Worm (Caenorhabditis elegans) whole organism, young adult: ENCODE data around the gene C05C10.7.
A peak's percentile ranks its signal among the peaks of the same experiment; 100 is the strongest.

Source experiments
- B0019.2 ChIP-seq: fragments of 200-800 bp; sonication (Bioruptor generic); conservative IDR thresholded peaks from 2 replicates; pipeline ENCODE4 v1.3.6; 2022; ENCODE audit warnings: missing genetic modification reagents, missing genetic modification characterization, missing compliant biosample characterization
- C17E4.6 ChIP-seq: fragments of 200-800 bp; sonication (Bioruptor generic); IDR thresholded peaks from 2 replicates; pipeline ENCODE4 v1.3.6; 2022; ENCODE audit warnings: missing genetic modification reagents, missing genetic modification characterization, missing compliant biosample characterization
- F10E7.11 ChIP-seq: sonication (generic microtip); optimal IDR thresholded peaks from 2 replicates; lab custom pipeline; 2017; ENCODE audit warnings: mild to moderate bottlenecking, missing genetic modification characterization, moderate library complexity, missing compliant biosample characterization
- F23B12.7 ChIP-seq: sonication (generic microtip); optimal IDR thresholded peaks from 2 replicates; lab custom pipeline; 2017; ENCODE audit warnings: missing genetic modification characterization, mild to moderate bottlenecking, missing compliant biosample characterization, antibody characterized with exemption, moderate library complexity; ENCODE audit not compliant: insufficient read depth
- F33H1.4 ChIP-seq: fragments of 200-800 bp; sonication (Bioruptor generic); IDR thresholded peaks from 2 replicates; pipeline ENCODE4 v1.3.6; 2022; ENCODE audit warnings: missing genetic modification reagents, missing genetic modification characterization, missing compliant biosample characterization
- F52B5.7 ChIP-seq: sonication (generic microtip); optimal IDR thresholded peaks from 2 replicates; lab custom pipeline; 2016; ENCODE audit warnings: mild to moderate bottlenecking, missing genetic modification characterization, missing compliant biosample characterization
- K12H6.12 ChIP-seq: fragments of 200-800 bp; sonication (Bioruptor generic); optimal IDR thresholded peaks from 2 replicates; lab custom pipeline; 2018; ENCODE audit warnings: mild to moderate bottlenecking, missing genetic modification characterization, missing compliant biosample characterization
- T26A5.8 ChIP-seq: sonication (generic microtip); optimal IDR thresholded peaks from 2 replicates; lab custom pipeline; 2016; ENCODE audit warnings: missing genetic modification characterization, missing compliant biosample characterization
- Y53G8AR.9 ChIP-seq: fragments of 200-800 bp; sonication (Bioruptor generic); conservative IDR thresholded peaks from 2 replicates; pipeline ENCODE4 v1.3.6; 2022; ENCODE audit warnings: missing genetic modification reagents, missing genetic modification characterization, missing compliant biosample characterization
- Y56A3A.18 ChIP-seq: fragments of 200-800 bp; sonication (Bioruptor generic); IDR thresholded peaks from 2 replicates; pipeline ENCODE4 v1.3.6; 2022; ENCODE audit warnings: missing genetic modification reagents, missing genetic modification characterization, missing compliant biosample characterization
- Y67H2A.10 ChIP-seq: fragments of 200-800 bp; sonication (Bioruptor generic); conservative IDR thresholded peaks from 2 replicates; pipeline ENCODE4 v1.3.6; 2022; ENCODE audit warnings: missing genetic modification reagents, missing genetic modification characterization, missing compliant biosample characterization
- ZK185.1 ChIP-seq: sonication (generic microtip); optimal IDR thresholded peaks from 2 replicates; lab custom pipeline; 2016; ENCODE audit warnings: mild to moderate bottlenecking, missing genetic modification characterization, missing compliant biosample characterization; ENCODE audit not compliant: poor library complexity, severe bottlenecking
- ama-1 ChIP-seq, 3 experiments: fragments of 150-350 bp in 1 of 3; sonication (generic microtip) in 2 of 3; optimal IDR thresholded peaks; 2 replicates each; lab custom pipeline; 2014 to 2018; ENCODE audit warnings: missing biosample characterization in 2 of 3, missing genetic modification characterization in 2 of 3, missing genetic modification reagents in 2 of 3
- aptf-3 ChIP-seq: fragments of 200-800 bp; sonication (Bioruptor generic); IDR thresholded peaks from 2 replicates; pipeline ENCODE4 v1.3.6; 2022; ENCODE audit warnings: missing genetic modification characterization, missing compliant biosample characterization
- cebp-1 ChIP-seq, 2 experiments: fragments of 200-800 bp in 1 of 2; sonication (Bioruptor generic) in 1 of 2; sonication (generic microtip) in 1 of 2; IDR thresholded peaks in 1 of 2; optimal IDR thresholded peaks in 1 of 2; 2 replicates each; pipeline versions ENCODE4 v1.3.6 to Lab custom; 2017 to 2022; ENCODE audit warnings: missing compliant biosample characterization in 2 of 2, missing genetic modification characterization in 2 of 2, mild to moderate bottlenecking in 1 of 2, missing genetic modification reagents in 1 of 2, moderate library complexity in 1 of 2
- cebp-2 ChIP-seq: fragments of 200-800 bp; sonication (Bioruptor generic); IDR thresholded peaks from 2 replicates; pipeline ENCODE4 v1.3.6; 2022; ENCODE audit warnings: missing genetic modification characterization, missing compliant biosample characterization
- chd-7 ChIP-seq: sonication (generic microtip); optimal IDR thresholded peaks from 2 replicates; lab custom pipeline; 2016; ENCODE audit warnings: mild to moderate bottlenecking, missing genetic modification characterization, moderate library complexity, missing compliant biosample characterization
- dox-1 ChIP-seq: fragments of 200-800 bp; sonication (Bioruptor generic); IDR thresholded peaks from 2 replicates; pipeline ENCODE4 v1.3.6; 2022; ENCODE audit warnings: missing genetic modification reagents, missing genetic modification characterization, missing compliant biosample characterization
- ekl-4 ChIP-seq: fragments of 200-800 bp; sonication (Bioruptor generic); IDR thresholded peaks from 2 replicates; pipeline ENCODE4 v1.3.6; 2022; ENCODE audit warnings: missing genetic modification reagents, missing genetic modification characterization, missing compliant biosample characterization
- hmg-1.2 ChIP-seq: fragments of 200-800 bp; sonication (Bioruptor generic); IDR thresholded peaks from 2 replicates; pipeline ENCODE4 v1.3.6; 2022; ENCODE audit warnings: missing genetic modification reagents, missing genetic modification characterization, missing compliant biosample characterization
- hmg-20 ChIP-seq: fragments of 200-800 bp; sonication (Bioruptor generic); IDR thresholded peaks from 2 replicates; pipeline ENCODE4 v1.3.6; 2022; ENCODE audit warnings: missing genetic modification reagents, missing genetic modification characterization, missing compliant biosample characterization
- let-607 ChIP-seq, 2 experiments: fragments of 200-800 bp in 1 of 2; sonication (Bioruptor generic) in 1 of 2; sonication (generic microtip) in 1 of 2; optimal IDR thresholded peaks; 2 replicates each; lab custom pipeline; 2016 to 2018; ENCODE audit warnings: mild to moderate bottlenecking in 2 of 2, missing compliant biosample characterization in 2 of 2, missing genetic modification characterization in 2 of 2, moderate library complexity in 2 of 2, missing genotype in 1 of 2
- lin-35 ChIP-seq, 3 experiments: fragments of 150-350 bp in 2 of 3; sonication (generic microtip) in 1 of 3; optimal IDR thresholded peaks; 2 replicates each; lab custom pipeline; 2014 to 2018; ENCODE audit warnings: missing biosample characterization in 3 of 3, missing genetic modification characterization in 3 of 3, missing genetic modification reagents in 3 of 3
- madf-3 ChIP-seq: fragments of 200-800 bp; sonication (Bioruptor generic); IDR thresholded peaks from 2 replicates; pipeline ENCODE4 v1.3.6; 2022; ENCODE audit warnings: missing genetic modification reagents, missing genetic modification characterization, missing compliant biosample characterization
- mcd-1 ChIP-seq: fragments of 200-800 bp; sonication (Bioruptor generic); IDR thresholded peaks from 2 replicates; pipeline ENCODE4 v1.3.6; 2022; ENCODE audit warnings: missing genetic modification reagents, missing genetic modification characterization, missing compliant biosample characterization
- nfya-2 ChIP-seq: fragments of 200-800 bp; sonication (Bioruptor generic); IDR thresholded peaks from 2 replicates; pipeline ENCODE4 v1.3.6; 2022; ENCODE audit warnings: missing genetic modification reagents, missing genetic modification characterization, missing compliant biosample characterization
- nfyb-1 ChIP-seq: fragments of 200-800 bp; sonication (Bioruptor generic); IDR thresholded peaks from 2 replicates; pipeline ENCODE4 v1.3.6; 2022; ENCODE audit warnings: missing genetic modification reagents, missing genetic modification characterization, missing compliant biosample characterization
- nhr-27 ChIP-seq: fragments of 200-800 bp; sonication (Bioruptor generic); optimal IDR thresholded peaks from 2 replicates; lab custom pipeline; 2018; ENCODE audit warnings: mild to moderate bottlenecking, missing genetic modification characterization, moderate library complexity, missing compliant biosample characterization
- nhr-80 ChIP-seq: sonication (generic microtip); optimal IDR thresholded peaks from 2 replicates; lab custom pipeline; 2016; ENCODE audit warnings: missing genetic modification characterization, missing compliant biosample characterization
- nhr-90 ChIP-seq: sonication (generic microtip); optimal IDR thresholded peaks from 2 replicates; lab custom pipeline; 2016; ENCODE audit warnings: missing genotype, mild to moderate bottlenecking, missing genetic modification characterization, missing compliant biosample characterization
- rcor-1 ChIP-seq: fragments of 200-800 bp; sonication (Bioruptor generic); IDR thresholded peaks from 2 replicates; pipeline ENCODE4 v1.3.6; 2022; ENCODE audit warnings: missing genetic modification reagents, missing genetic modification characterization, missing compliant biosample characterization
- snpc-1.3 ChIP-seq: sonication (generic microtip); optimal IDR thresholded peaks from 2 replicates; lab custom pipeline; 2017; ENCODE audit warnings: missing genetic modification characterization, mild to moderate bottlenecking, missing compliant biosample characterization, antibody characterized with exemption, moderate library complexity, missing genotype, missing genetic modification reagents; ENCODE audit not compliant: insufficient read depth
- snpc-3.4 ChIP-seq: sonication (generic microtip); optimal IDR thresholded peaks from 2 replicates; lab custom pipeline; 2017; ENCODE audit warnings: missing genetic modification characterization, mild to moderate bottlenecking, missing compliant biosample characterization, antibody characterized with exemption, moderate library complexity, missing genotype, missing genetic modification reagents
- zim-3 ChIP-seq: sonication (generic microtip); optimal IDR thresholded peaks from 2 replicates; lab custom pipeline; 2017; ENCODE audit warnings: mild to moderate bottlenecking, missing genetic modification characterization, moderate library complexity, missing compliant biosample characterization
- ztf-22 ChIP-seq: fragments of 200-800 bp; sonication (Bioruptor generic); optimal IDR thresholded peaks from 2 replicates; lab custom pipeline; 2018; ENCODE audit warnings: mild to moderate bottlenecking, missing genetic modification characterization, moderate library complexity, missing compliant biosample characterization
- ztf-28 ChIP-seq: fragments of 200-800 bp; sonication (Bioruptor generic); IDR thresholded peaks from 2 replicates; pipeline ENCODE4 v1.3.6; 2022; ENCODE audit warnings: missing genetic modification reagents, missing genetic modification characterization, missing compliant biosample characterization
- ztf-3 ChIP-seq: fragments of 200-800 bp; sonication (Bioruptor generic); optimal IDR thresholded peaks from 2 replicates; lab custom pipeline; 2018; ENCODE audit warnings: mild to moderate bottlenecking, missing genetic modification characterization, missing compliant biosample characterization

The C05C10.7 gene

ce11 chrII:9936859-9937258 lies 1.9 kb downstream of the C05C10.7 start, which contains the start of gene C05C10.3:
Gene C05C10.3 (minus strand): TSS chrII:9936893.
- 0 out of 2 replicates have a peak, but pooled peaks have one; percentile 4 for TF ChIP-seq dox-1 (GFP tag; lab: Robert Waterston, UW)
- no peak for TF ChIP-seq ztf-3
- 0 out of 2 replicates have a peak, but pooled peaks have one; percentile 48 for TF ChIP-seq ekl-4

DNA sequence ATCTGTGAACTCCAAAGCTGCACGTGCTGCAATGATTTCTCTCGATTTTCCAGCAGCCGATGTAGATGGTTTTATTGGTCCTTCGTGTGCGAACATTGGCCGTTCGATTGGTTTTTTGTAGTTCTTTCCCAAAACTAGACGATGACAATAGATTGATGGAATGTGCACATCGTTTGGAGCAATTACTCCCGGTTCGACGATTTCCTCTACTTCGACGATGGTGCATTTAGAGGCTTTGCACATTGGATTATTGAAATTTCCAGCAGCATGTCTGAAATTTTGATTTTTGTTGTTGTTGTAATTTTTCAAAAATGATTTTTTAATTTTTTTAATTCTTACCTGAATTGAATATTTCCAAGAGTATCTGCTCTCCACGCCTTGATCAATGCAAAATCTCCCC lies 3.1 kb downstream of the C05C10.7 start:
- peak; percentile 4 for TF ChIP-seq ama-1 (optimal IDR thresholded peaks at IDR 0.05; lab: Kevin White, UChicago)
- TF ChIP-seq ama-1 (GFP tag; optimal IDR thresholded peaks at IDR 0.05; lab: Kevin White, UChicago) = no peak
- no peak for TF ChIP-seq B0019.2

- TF ChIP-seq lin-35 (GFP tag; optimal IDR thresholded peaks at IDR 0.05; lab: Kevin White, UChicago) (no peak), ztf-28 (GFP tag; lab: Robert Waterston, UW) (no peak), snpc-3.4 (tag; lab: Kevin White, UChicago) (no peak), F10E7.11 (tag; lab: Kevin White, UChicago) (no peak), nfyb-1 (0 out of 2 replicates have a peak, but pooled peaks have one; percentile 11), nhr-80 (peak; percentile 6), C17E4.6 (GFP tag; lab: Robert Waterston, UW) (no peak), T26A5.8 (no peak), hmg-20 (GFP tag; lab: Robert Waterston, UW) (no peak), nhr-27 (tag; lab: Kevin White, UChicago) (no peak), F33H1.4 (GFP tag; lab: Robert Waterston, UW) (no peak), Y56A3A.18 (GFP tag; lab: Robert Waterston, UW) (no peak), nhr-90 (no peak)
Observed at ce11 chrII:9935044-9935599, 3.6 kb downstream of the C05C10.7 start.

DNA sequence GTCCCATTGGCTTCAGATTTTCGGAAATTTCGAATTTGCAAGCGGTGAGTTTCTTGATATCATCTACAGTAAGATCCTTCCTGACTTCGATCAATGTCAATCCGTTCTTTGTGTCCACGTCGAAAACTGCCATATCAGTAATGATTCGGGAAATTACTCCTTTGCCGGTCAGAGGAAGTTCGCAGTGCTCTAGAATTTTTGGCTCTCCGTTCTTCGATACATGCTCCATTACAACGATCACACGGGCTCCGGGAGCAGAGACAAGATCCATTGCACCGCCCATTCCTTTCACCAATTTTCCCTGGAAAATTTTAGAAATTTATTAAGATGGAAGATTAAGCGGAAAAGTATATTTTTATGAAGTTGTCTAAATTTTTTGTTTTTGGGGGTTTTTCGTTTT lies 4.2 kb downstream of the C05C10.7 start:
- 0 out of 2 replicates have a peak, but pooled peaks have one; percentile 28 for TF ChIP-seq mcd-1 (GFP tag; lab: Robert Waterston, UW)
- TF ChIP-seq F52B5.7 (tag; lab: Kevin White, UChicago) = peak; percentile 42
- TF ChIP-seq ekl-4 = peak; percentile 56
- peak; percentile 63 for TF ChIP-seq chd-7 (tag; lab: Kevin White, UChicago)
- peak in 1 of 2 experiments; percentile 16 for TF ChIP-seq let-607 (tag; optimal IDR thresholded peaks at IDR 0.05; lab: Kevin White, UChicago)
- TF ChIP-seq hmg-20 (GFP tag; lab: Robert Waterston, UW) = no peak
- no peak for TF ChIP-seq snpc-1.3 (tag; lab: Kevin White, UChicago)
- TF ChIP-seq ZK185.1 (tag; lab: Kevin White, UChicago) = no peak
- no peak for TF ChIP-seq rcor-1 (GFP tag; lab: Robert Waterston, UW)
- peak; percentile 72; the same call in 1 of the 2 replicates for TF ChIP-seq cebp-2 (GFP tag; lab: Robert Waterston, UW)
- peak; percentile 20; the same call in 1 of the 2 replicates for TF ChIP-seq hmg-1.2 (GFP tag; lab: Robert Waterston, UW)
- no peak for TF ChIP-seq Y67H2A.10 (GFP tag; lab: Robert Waterston, UW)
- no peak for TF ChIP-seq cebp-1 (GFP tag; IDR thresholded peaks at IDR 0.05; lab: Robert Waterston, UW)
- no peak for TF ChIP-seq cebp-1 (tag; optimal IDR thresholded peaks at IDR 0.05; lab: Kevin White, UChicago)
- TF ChIP-seq nfya-2 (GFP tag; lab: Robert Waterston, UW) = no peak
- TF ChIP-seq aptf-3 = peak; percentile 69; the same call in 1 of the 2 replicates
- peak; percentile 70; the same call in 1 of the 2 replicates for TF ChIP-seq Y56A3A.18 (GFP tag; lab: Robert Waterston, UW)
- peak; percentile 49 for TF ChIP-seq zim-3 (tag; lab: Kevin White, UChicago)
- TF ChIP-seq ztf-22 (GFP tag; lab: Kevin White, UChicago) = no peak
- no peak for TF ChIP-seq K12H6.12 (tag; lab: Kevin White, UChicago)
- 0 out of 2 replicates have a peak, but pooled peaks have one; percentile 10 for TF ChIP-seq Y53G8AR.9 (GFP tag; lab: Robert Waterston, UW)
- no peak for TF ChIP-seq F23B12.7 (tag; lab: Kevin White, UChicago)
- TF ChIP-seq madf-3 = peak; percentile 71; the same call in 1 of the 2 replicates
